Worm (Caenorhabditis elegans): Measurements from ENCODE around the gene F13E9.15.

- TF ChIP-seq elt-1 (tag; optimal IDR thresholded peaks at IDR 0.05) (no peak), pha-4 (tag; optimal IDR thresholded peaks at IDR 0.05) (no peak), aly-2 (tag; optimal IDR thresholded peaks at IDR 0.05) (no peak), mml-1 (tag; optimal IDR thresholded peaks at IDR 0.05) (no peak), zag-1 (tag; optimal IDR thresholded peaks at IDR 0.05) (no peak), sea-2 (GFP tag; optimal IDR thresholded peaks at IDR 0.05) (no peak), snpc-4 (tag; optimal IDR thresholded peaks at IDR 0.05) (no peak), egl-27 (tag; optimal IDR thresholded peaks at IDR 0.05) (no peak), ceh-82 (tag; optimal IDR thresholded peaks at IDR 0.05) (no peak), lin-15B (tag; optimal IDR thresholded peaks at IDR 0.05) (no peak), ceh-16 (tag; optimal IDR thresholded peaks at IDR 0.05) (no peak)
Measured at ce11 chrIV:10889820-10890462, at the start of gene F13E9.15.
